Fruit fly (Drosophila melanogaster) whole organism, embryonic: ENCODE data around the gene Dbx.

ENCODE experiments used
- Atf3 ChIP-seq: fragments of 200-800 bp; sonication (Bioruptor generic); optimal IDR thresholded peaks from 3 replicates; lab custom pipeline; 2016; ENCODE audit warnings: missing biosample characterization, missing genetic modification characterization
- Bdp1 ChIP-seq: fragments of 200-800 bp; sonication (Bioruptor generic); optimal IDR thresholded peaks from 3 replicates; lab custom pipeline; 2016; ENCODE audit warnings: missing biosample characterization, missing genetic modification characterization
- CG11247 ChIP-seq: fragments of 200-800 bp; sonication (Bioruptor generic); IDR thresholded peaks from 2 replicates; pipeline ENCODE4 v1.3.6; 2022; ENCODE audit warnings: missing biosample characterization, missing genetic modification characterization
- CG12219 ChIP-seq: fragments of 200-800 bp; sonication (Bioruptor generic); optimal IDR thresholded peaks from 3 replicates; lab custom pipeline; 2018; ENCODE audit warnings: missing biosample characterization, mild to moderate bottlenecking, missing genetic modification characterization
- CG1233 ChIP-seq: fragments of 200-800 bp; sonication (Bioruptor generic); optimal IDR thresholded peaks from 4 replicates; lab custom pipeline; 2018; ENCODE audit warnings: missing biosample characterization, mild to moderate bottlenecking, missing genetic modification characterization
- CG15073 ChIP-seq: fragments of 200-800 bp; sonication (Bioruptor generic); optimal IDR thresholded peaks from 2 replicates; lab custom pipeline; 2016; ENCODE audit warnings: missing biosample characterization, missing genetic modification characterization
- CG15514 ChIP-seq: fragments of 200-800 bp; sonication (Bioruptor generic); optimal IDR thresholded peaks from 3 replicates; lab custom pipeline; 2017; ENCODE audit warnings: missing biosample characterization, missing genetic modification characterization, mild to moderate bottlenecking, moderate library complexity, missing genetic modification reagents
- CG17802 ChIP-seq: fragments of 200-800 bp; sonication (Bioruptor generic); optimal IDR thresholded peaks from 2 replicates; lab custom pipeline; 2018; ENCODE audit warnings: missing biosample characterization, mild to moderate bottlenecking, missing genetic modification characterization, moderate library complexity
- CG18011 ChIP-seq: fragments of 200-800 bp; sonication (Bioruptor generic); optimal IDR thresholded peaks from 2 replicates; lab custom pipeline; 2017; ENCODE audit warnings: missing biosample characterization, missing genetic modification characterization, mild to moderate bottlenecking, moderate library complexity, missing genotype
- CG18262 ChIP-seq: fragments of 200-800 bp; optimal IDR thresholded peaks from 3 replicates; lab custom pipeline; 2019; ENCODE audit warnings: missing biosample characterization, mild to moderate bottlenecking, missing genetic modification characterization, moderate library complexity
- CG30020 ChIP-seq: fragments of 200-800 bp; optimal IDR thresholded peaks from 2 replicates; lab custom pipeline; 2019; ENCODE audit warnings: missing biosample characterization, mild to moderate bottlenecking, missing genetic modification characterization, moderate library complexity
- CG31365 ChIP-seq: fragments of 200-800 bp; sonication (Bioruptor generic); optimal IDR thresholded peaks from 2 replicates; lab custom pipeline; 2018; ENCODE audit warnings: missing biosample characterization, mild to moderate bottlenecking, missing genetic modification characterization
- CG33213 ChIP-seq: fragments of 200-800 bp; sonication (Bioruptor generic); optimal IDR thresholded peaks from 3 replicates; lab custom pipeline; 2016; ENCODE audit warnings: missing biosample characterization, missing genetic modification characterization
- CG3407 ChIP-seq: fragments of 200-800 bp; sonication (Bioruptor generic); optimal IDR thresholded peaks from 2 replicates; lab custom pipeline; 2018; ENCODE audit warnings: missing biosample characterization, mild to moderate bottlenecking, missing genetic modification characterization
- CG4282 ChIP-seq: fragments of 200-800 bp; sonication (Bioruptor generic); optimal IDR thresholded peaks from 2 replicates; lab custom pipeline; 2016; ENCODE audit warnings: missing biosample characterization, missing genetic modification characterization
- CG4820 ChIP-seq: fragments of 200-800 bp; sonication (Bioruptor generic); optimal IDR thresholded peaks from 3 replicates; lab custom pipeline; 2016; ENCODE audit warnings: missing biosample characterization, missing genetic modification characterization
- CG5245 ChIP-seq: fragments of 200-800 bp; sonication (Bioruptor generic); optimal IDR thresholded peaks from 3 replicates; lab custom pipeline; 2016; ENCODE audit warnings: missing biosample characterization, missing genetic modification characterization
- CG7556 ChIP-seq: fragments of 200-800 bp; sonication (Bioruptor generic); optimal IDR thresholded peaks from 2 replicates; lab custom pipeline; 2017; ENCODE audit warnings: missing biosample characterization, mild to moderate bottlenecking, missing genetic modification characterization
- CG9727 ChIP-seq: fragments of 200-800 bp; sonication (Bioruptor generic); optimal IDR thresholded peaks from 3 replicates; lab custom pipeline; 2017; ENCODE audit warnings: missing biosample characterization, mild to moderate bottlenecking, missing genetic modification characterization
- CTCF ChIP-seq: fragments of 200-800 bp; sonication (Bioruptor generic); optimal IDR thresholded peaks from 2 replicates; lab custom pipeline; 2017; ENCODE audit warnings: missing biosample characterization, mild to moderate bottlenecking, missing genetic modification characterization, moderate library complexity
- Dip2 ChIP-seq: fragments of 200-800 bp; sonication (Bioruptor generic); IDR thresholded peaks from 2 replicates; pipeline ENCODE4 v1.3.6; 2022; ENCODE audit warnings: missing biosample characterization, missing genetic modification characterization
- Dll ChIP-seq: fragments of 200-800 bp; sonication (Bioruptor generic); IDR thresholded peaks from 4 replicates; pipeline ENCODE4 v1.3.6; 2022; ENCODE audit warnings: missing biosample characterization, missing genetic modification characterization; ENCODE audit not compliant: partially characterized antibody
- Doc3 ChIP-seq: fragments of 200-800 bp; sonication (Bioruptor generic); IDR thresholded peaks from 3 replicates; pipeline ENCODE4 v1.3.6; 2022; ENCODE audit warnings: missing biosample characterization, missing genetic modification characterization; ENCODE audit not compliant: partially characterized antibody
- Gug ChIP-seq: fragments of 200-800 bp; sonication (Bioruptor generic); IDR thresholded peaks from 4 replicates; pipeline ENCODE4 v1.3.6; 2022; ENCODE audit warnings: missing biosample characterization, missing genetic modification characterization
- H15 ChIP-seq: fragments of 200-800 bp; sonication (Bioruptor generic); IDR thresholded peaks from 3 replicates; pipeline ENCODE4 v1.3.6; 2022; ENCODE audit warnings: missing biosample characterization, missing genetic modification characterization
- Hey ChIP-seq: fragments of 200-800 bp; sonication (Bioruptor generic); optimal IDR thresholded peaks from 3 replicates; lab custom pipeline; 2018; ENCODE audit warnings: missing biosample characterization, mild to moderate bottlenecking, missing genetic modification characterization
- HmgD ChIP-seq: fragments of 200-800 bp; sonication (Bioruptor generic); optimal IDR thresholded peaks from 3 replicates; lab custom pipeline; 2016; ENCODE audit warnings: missing biosample characterization, missing genetic modification characterization
- Hsf ChIP-seq: fragments of 200-800 bp; sonication (Bioruptor generic); optimal IDR thresholded peaks from 3 replicates; lab custom pipeline; 2016; ENCODE audit warnings: missing biosample characterization, missing genetic modification characterization
- Nf-YA ChIP-seq: fragments of 200-800 bp; sonication (Bioruptor generic); IDR thresholded peaks from 2 replicates; pipeline ENCODE4 v1.3.6; 2022; ENCODE audit warnings: missing biosample characterization, missing genetic modification characterization
- Rfx ChIP-seq: fragments of 200-800 bp; sonication (Bioruptor generic); IDR thresholded peaks from 2 replicates; pipeline ENCODE4 v1.3.6; 2022; ENCODE audit warnings: missing biosample characterization, missing genetic modification characterization
- Sry-δ ChIP-seq: fragments of 200-800 bp; sonication (Bioruptor generic); optimal IDR thresholded peaks from 2 replicates; lab custom pipeline; 2016; ENCODE audit warnings: missing biosample characterization, missing genetic modification characterization
- Xrp1 ChIP-seq: fragments of 200-800 bp; sonication (Bioruptor generic); IDR thresholded peaks from 2 replicates; pipeline ENCODE4 v1.3.6; 2022; ENCODE audit warnings: missing biosample characterization, missing genetic modification characterization
- bbx ChIP-seq: fragments of 200-800 bp; sonication (Bioruptor generic); IDR thresholded peaks from 2 replicates; pipeline ENCODE4 v1.3.6; 2022; ENCODE audit warnings: missing biosample characterization, missing genetic modification characterization; ENCODE audit not compliant: partially characterized antibody
- br ChIP-seq: fragments of >200 bp; optimal IDR thresholded peaks from 2 replicates; lab custom pipeline; 2017
- btn ChIP-seq: fragments of 200-800 bp; sonication (Bioruptor generic); optimal IDR thresholded peaks from 2 replicates; lab custom pipeline; 2016; ENCODE audit warnings: missing biosample characterization, missing genetic modification characterization
- cad ChIP-seq: fragments of >200 bp; optimal IDR thresholded peaks from 2 replicates; lab custom pipeline; 2017; ENCODE audit warnings: missing biosample characterization, missing genetic modification characterization
- chinmo ChIP-seq: fragments of 200-800 bp; sonication (Bioruptor generic); IDR thresholded peaks from 4 replicates; pipeline ENCODE4 v1.3.6; 2022; ENCODE audit warnings: missing biosample characterization, missing genetic modification characterization; ENCODE audit not compliant: partially characterized antibody
- chm ChIP-seq: fragments of 200-800 bp; sonication (Bioruptor generic); IDR thresholded peaks from 2 replicates; pipeline ENCODE4 v1.3.6; 2022; ENCODE audit warnings: missing biosample characterization, missing genetic modification characterization
- chn ChIP-seq: fragments of 200-800 bp; sonication (Bioruptor generic); optimal IDR thresholded peaks from 2 replicates; lab custom pipeline; 2016; ENCODE audit warnings: missing biosample characterization, missing genetic modification characterization
- dimm ChIP-seq: fragments of 200-800 bp; sonication (Bioruptor generic); IDR thresholded peaks from 2 replicates; pipeline ENCODE4 v1.3.6; 2022; ENCODE audit warnings: missing biosample characterization, missing genetic modification characterization
- fu2 ChIP-seq: fragments of 200-800 bp; sonication (Bioruptor generic); optimal IDR thresholded peaks from 2 replicates; lab custom pipeline; 2016; ENCODE audit warnings: missing biosample characterization, missing genetic modification characterization
- gem ChIP-seq: fragments of 200-800 bp; sonication (Bioruptor generic); optimal IDR thresholded peaks from 2 replicates; lab custom pipeline; 2019; ENCODE audit warnings: missing biosample characterization, mild to moderate bottlenecking, missing genetic modification characterization, moderate library complexity
- ham ChIP-seq: fragments of 200-800 bp; sonication (Bioruptor generic); IDR thresholded peaks from 2 replicates; pipeline ENCODE4 v1.3.6; 2022; ENCODE audit warnings: missing biosample characterization, missing genetic modification characterization
- lbe ChIP-seq: fragments of 200-800 bp; sonication (Bioruptor generic); optimal IDR thresholded peaks from 2 replicates; lab custom pipeline; 2016; ENCODE audit warnings: missing biosample characterization, mild to moderate bottlenecking, missing genetic modification characterization
- mam ChIP-seq: fragments of 200-800 bp; sonication (Bioruptor generic); optimal IDR thresholded peaks from 3 replicates; lab custom pipeline; 2016; ENCODE audit warnings: missing biosample characterization, missing genetic modification characterization
- sob ChIP-seq: fragments of 200-800 bp; sonication (Bioruptor generic); IDR thresholded peaks from 2 replicates; pipeline ENCODE4 v1.3.6; 2022; ENCODE audit warnings: missing biosample characterization, missing genetic modification characterization
- tgo ChIP-seq: fragments of 200-800 bp; sonication (Bioruptor generic); IDR thresholded peaks from 3 replicates; pipeline ENCODE4 v1.3.6; 2022; ENCODE audit warnings: missing biosample characterization, missing genetic modification characterization
- tup ChIP-seq: fragments of 200-800 bp; sonication (Bioruptor generic); optimal IDR thresholded peaks from 2 replicates; lab custom pipeline; 2016; ENCODE audit warnings: missing biosample characterization, mild to moderate bottlenecking, missing genetic modification characterization, moderate library complexity
- twi ChIP-seq: fragments of 200-800 bp; optimal IDR thresholded peaks from 2 replicates; lab custom pipeline; 2019; ENCODE audit warnings: missing biosample characterization, mild to moderate bottlenecking, missing genetic modification characterization, moderate library complexity
- unpg ChIP-seq: fragments of 200-800 bp; sonication (Bioruptor generic); optimal IDR thresholded peaks from 3 replicates; lab custom pipeline; 2018; ENCODE audit warnings: missing biosample characterization, mild to moderate bottlenecking, missing genetic modification characterization, moderate library complexity
- usp ChIP-seq: fragments of >200 bp; optimal IDR thresholded peaks from 2 replicates; lab custom pipeline; 2017; ENCODE audit warnings: missing biosample characterization, missing genetic modification characterization
- z ChIP-seq: fragments of 200-800 bp; sonication (Bioruptor generic); IDR thresholded peaks from 3 replicates; pipeline ENCODE4 v1.3.6; 2022; ENCODE audit warnings: missing biosample characterization, missing genetic modification characterization

Gene Dbx

DNA sequence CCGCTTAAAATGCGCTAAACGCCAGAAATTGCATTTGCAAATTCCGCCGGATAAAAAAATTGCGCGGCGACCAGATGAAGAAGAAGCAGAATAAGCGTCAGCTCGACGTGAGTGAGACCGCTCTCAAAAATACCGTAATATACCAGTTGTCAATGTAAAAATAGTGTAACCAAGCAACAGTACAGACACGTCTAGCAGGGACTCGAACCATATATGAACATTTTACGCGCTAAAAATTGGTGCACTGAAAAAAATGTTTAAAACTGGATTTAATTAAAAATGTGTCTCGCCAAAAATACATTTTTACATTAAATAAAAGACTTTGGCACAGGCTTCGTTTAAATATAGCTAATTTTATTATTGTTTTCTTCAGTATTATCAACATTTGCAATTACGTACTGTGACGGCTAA, 44.9 kb upstream of the Dbx start, which contains the start of gene dre4 (continued):
- peak; percentile 20 for TF ChIP-seq btn
- TF ChIP-seq Hey (tag; lab: Kevin White, UChicago) = no peak
- TF ChIP-seq ham (GFP tag; lab: Robert Waterston, UW) = no peak
- peak; percentile 79 for TF ChIP-seq unpg
- peak; percentile 51 for TF ChIP-seq CG3407 (GFP tag; lab: Kevin White, UChicago)
- peak; percentile 20 for TF ChIP-seq CG30020
- TF ChIP-seq br = no peak
- 0 out of 4 replicates have a peak, but pooled peaks have one; percentile 39 for TF ChIP-seq Dll (GFP tag; lab: Robert Waterston, UW)
- peak; percentile 80 for TF ChIP-seq gem (tag; lab: Kevin White, UChicago)
- peak; percentile 37; the same call in 1 of the 4 replicates for TF ChIP-seq Gug (GFP tag; lab: Robert Waterston, UW)
- peak; percentile 70 for TF ChIP-seq CG4820 (GFP tag; lab: Kevin White, UChicago)
- peak; percentile 79 for TF ChIP-seq chm (GFP tag; lab: Robert Waterston, UW)
- no peak for TF ChIP-seq cad (GFP tag; lab: Kevin White, UChicago)
- peak; percentile 18; the same call in 1 of the 2 replicates for TF ChIP-seq dimm (GFP tag; lab: Robert Waterston, UW)
- TF ChIP-seq CG11247 (GFP tag; lab: Robert Waterston, UW) = peak; percentile 55
- peak; percentile 66; the same call in 1 of the 2 replicates for TF ChIP-seq sob (GFP tag; lab: Robert Waterston, UW)
- peak; percentile 42 for TF ChIP-seq CG17802
- TF ChIP-seq Doc3 (GFP tag; lab: Robert Waterston, UW) = no peak
- TF ChIP-seq fu2 (GFP tag; lab: Kevin White, UChicago) = peak; percentile 60
- peak; percentile 40 for TF ChIP-seq lbe (GFP tag; lab: Kevin White, UChicago)
- peak; percentile 66 for TF ChIP-seq CTCF (GFP tag; lab: Kevin White, UChicago)
- TF ChIP-seq Bdp1 (GFP tag; lab: Kevin White, UChicago) = peak; percentile 54
- peak; percentile 66 for TF ChIP-seq CG7556 (GFP tag; lab: Kevin White, UChicago)
- TF ChIP-seq tup (GFP tag; lab: Kevin White, UChicago) = no peak
- no peak; the same call in 2 of the 3 replicates for TF ChIP-seq H15 (GFP tag; lab: Robert Waterston, UW)
- TF ChIP-seq Rfx (GFP tag; lab: Robert Waterston, UW) = peak; percentile 85
- peak; percentile 47 for TF ChIP-seq CG18011
- peak; percentile 40 for TF ChIP-seq CG31365 (tag; lab: Kevin White, UChicago)
- peak; percentile 88 for TF ChIP-seq CG33213
- peak; percentile 70 for TF ChIP-seq CG18262 (tag; lab: Kevin White, UChicago)
- TF ChIP-seq z = no peak
- peak; percentile 43 for TF ChIP-seq Atf3 (GFP tag; lab: Kevin White, UChicago)
- TF ChIP-seq CG1233 (GFP tag; lab: Kevin White, UChicago) = peak; percentile 54
- TF ChIP-seq CG15073 (GFP tag; lab: Kevin White, UChicago) = no peak
- peak; percentile 49 for TF ChIP-seq CG9727 (GFP tag; lab: Kevin White, UChicago)
- peak; percentile 46 for TF ChIP-seq chn (GFP tag; lab: Kevin White, UChicago)
- TF ChIP-seq tgo (GFP tag; lab: Robert Waterston, UW) = peak; percentile 58; the same call in 2 of the 3 replicates
- no peak for TF ChIP-seq usp
- TF ChIP-seq HmgD (GFP tag; lab: Kevin White, UChicago) = peak; percentile 68
- peak; percentile 41; the same call in 1 of the 2 replicates for TF ChIP-seq Nf-YA (GFP tag; lab: Robert Waterston, UW)
- peak; percentile 90 for TF ChIP-seq CG15514
- peak; percentile 80 for TF ChIP-seq Hsf (GFP tag; lab: Kevin White, UChicago)
- TF ChIP-seq chinmo = 0 out of 4 replicates have a peak, but pooled peaks have one; percentile 19
- TF ChIP-seq twi (tag; lab: Kevin White, UChicago) = no peak
- TF ChIP-seq Dip2 (GFP tag; lab: Robert Waterston, UW) = no peak
- peak; percentile 9; the same call in 1 of the 2 replicates for TF ChIP-seq bbx (GFP tag; lab: Robert Waterston, UW)
- TF ChIP-seq CG5245 = peak; percentile 43
- peak; percentile 61 for TF ChIP-seq Sry-δ (GFP tag; lab: Kevin White, UChicago)
- peak; percentile 8 for TF ChIP-seq CG4282 (GFP tag; lab: Kevin White, UChicago)
- peak; percentile 80 for TF ChIP-seq mam (GFP tag; lab: Kevin White, UChicago)
- TF ChIP-seq Xrp1 (GFP tag; lab: Robert Waterston, UW) = peak; percentile 80
- peak; percentile 45 for TF ChIP-seq CG12219
